Worm (Caenorhabditis elegans): ENCODE data around the gene Y38H6C.4.
A peak's percentile ranks its signal among the peaks of the same experiment; 100 is the strongest.

The Y38H6C.4 gene

DNA sequence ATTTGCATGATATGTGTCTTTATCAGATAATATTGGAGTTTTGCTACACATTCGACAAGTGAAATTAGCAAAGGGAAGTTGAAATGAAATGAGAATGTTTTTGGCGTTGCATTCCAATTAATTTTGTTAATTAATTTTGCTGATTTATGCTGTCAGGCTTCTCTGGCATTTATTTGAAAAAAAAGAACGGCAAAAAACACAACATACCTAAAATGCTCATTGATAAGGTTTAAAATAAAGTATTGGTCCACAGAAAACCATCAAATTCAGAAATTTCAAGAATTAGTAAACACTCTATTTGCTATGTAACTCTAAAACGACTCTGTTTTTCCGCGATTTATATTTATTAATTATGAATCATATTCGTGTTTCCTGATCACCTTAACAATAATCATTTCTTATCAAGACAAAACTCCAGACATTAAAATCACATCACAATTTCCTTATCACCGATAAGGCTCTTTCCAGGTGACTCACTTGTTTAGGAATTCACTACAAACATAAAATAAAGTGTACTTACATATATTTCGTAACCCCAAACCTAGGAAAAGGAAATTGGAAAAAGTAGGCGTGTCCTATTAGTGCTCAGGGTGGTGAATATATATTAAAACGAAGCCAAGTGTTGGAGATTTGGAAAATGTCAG, 21.0 kb upstream of the Y38H6C.4 start, which contains the start of the genes srh-166 and Y38H6C.24:
TSS of gene srh-166 (minus strand) at position 51 of the 644 bp plus-strand sequence.
TSS of gene Y38H6C.24 (plus strand) at position 620 of the 644 bp plus-strand sequence.
- TF ChIP-seq ztf-4 (tag; optimal IDR thresholded peaks at IDR 0.05) (no peak), ceh-82 (tag; optimal IDR thresholded peaks at IDR 0.05) (no peak), pqm-1 (tag; optimal IDR thresholded peaks at IDR 0.05) (peak; percentile 89), nfya-1 (tag; optimal IDR thresholded peaks at IDR 0.05; ENCODE audit: insufficient read depth) (no peak), mdl-1 (tag; optimal IDR thresholded peaks at IDR 0.05) (no peak), zag-1 (tag; optimal IDR thresholded peaks at IDR 0.05) (no peak), sea-2 (GFP tag; optimal IDR thresholded peaks at IDR 0.05) (no peak), nhr-25 (tag; optimal IDR thresholded peaks at IDR 0.05) (no peak), elt-2 (tag; optimal IDR thresholded peaks at IDR 0.05) (peak; percentile 82), skn-1 (tag; optimal IDR thresholded peaks at IDR 0.05) (peak; percentile 41), ceh-9 (tag; optimal IDR thresholded peaks at IDR 0.05) (no peak), daf-12 (tag; optimal IDR thresholded peaks at IDR 0.05) (no peak), jun-1 (tag; optimal IDR thresholded peaks at IDR 0.05) (peak; percentile 52), nhr-12 (tag; optimal IDR thresholded peaks at IDR 0.05) (no peak), lin-39 (tag; optimal IDR thresholded peaks at IDR 0.05) (no peak), lsy-12 (tag; optimal IDR thresholded peaks at IDR 0.05) (no peak), R02D3.7 (tag; optimal IDR thresholded peaks at IDR 0.05) (no peak), egl-27 (tag; optimal IDR thresholded peaks at IDR 0.05) (no peak)

DNA sequence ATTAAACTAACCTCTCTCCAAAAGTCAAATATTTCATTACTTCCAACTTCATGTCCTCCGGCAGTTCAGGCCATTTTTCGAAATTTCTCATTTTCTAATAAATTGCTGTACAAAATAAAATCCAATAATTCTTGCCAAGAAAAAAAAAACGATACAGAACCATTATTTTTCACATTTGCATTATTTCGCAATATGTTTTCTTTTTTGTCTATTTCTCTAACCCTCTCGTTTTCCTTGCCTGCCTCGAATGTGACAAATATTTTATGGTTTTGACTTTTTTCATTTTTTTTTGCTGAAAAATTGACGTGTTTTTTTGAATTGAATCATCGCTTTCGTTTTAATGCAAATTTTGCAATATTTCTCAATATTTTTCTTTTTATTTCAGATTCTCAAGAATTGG, 17.3 kb upstream of the Y38H6C.4 start, which contains the start of the genes Y38H6C.9 and fbxa-150:
TSS of gene Y38H6C.9 (minus strand) at position 52 of the 400 bp plus-strand sequence.
TSS of gene fbxa-150 (plus strand) at position 380 of the 400 bp plus-strand sequence.
- TF ChIP-seq egl-27 (tag; optimal IDR thresholded peaks at IDR 0.05) (no peak), mml-1 (tag; optimal IDR thresholded peaks at IDR 0.05) (no peak), nfya-1 (tag; optimal IDR thresholded peaks at IDR 0.05; ENCODE audit: insufficient read depth) (no peak), skn-1 (tag; optimal IDR thresholded peaks at IDR 0.05) (no peak), ztf-4 (tag; optimal IDR thresholded peaks at IDR 0.05) (no peak), unc-62 (GFP tag; optimal IDR thresholded peaks at IDR 0.05) (no peak), lsy-12 (tag; optimal IDR thresholded peaks at IDR 0.05) (no peak), ztf-11 (tag; optimal IDR thresholded peaks at IDR 0.05) (no peak), jun-1 (tag; optimal IDR thresholded peaks at IDR 0.05) (no peak), nhr-67 (tag; optimal IDR thresholded peaks at IDR 0.05) (no peak), nhr-237 (tag; optimal IDR thresholded peaks at IDR 0.05) (no peak), R02D3.7 (tag; optimal IDR thresholded peaks at IDR 0.05) (no peak), nhr-77 (tag; optimal IDR thresholded peaks at IDR 0.05) (no peak), fos-1 (tag; optimal IDR thresholded peaks at IDR 0.05) (no peak), nhr-11 (tag; optimal IDR thresholded peaks at IDR 0.05) (no peak), hmg-11 (tag; optimal IDR thresholded peaks at IDR 0.05) (no peak), unc-39 (tag; optimal IDR thresholded peaks at IDR 0.05) (no peak), mdl-1 (tag; optimal IDR thresholded peaks at IDR 0.05) (no peak), nhr-43 (tag; optimal IDR thresholded peaks at IDR 0.05; ENCODE audit: poor library complexity, severe bottlenecking) (no peak)

- TF ChIP-seq unc-39 (tag; optimal IDR thresholded peaks at IDR 0.05) = no peak
- TF ChIP-seq zag-1 (tag; optimal IDR thresholded peaks at IDR 0.05) = no peak
- TF ChIP-seq nhr-25 (tag; optimal IDR thresholded peaks at IDR 0.05) = no peak
- TF ChIP-seq pha-4 (tag; optimal IDR thresholded peaks at IDR 0.05) = no peak
- no peak for TF ChIP-seq snpc-4 (tag; optimal IDR thresholded peaks at IDR 0.05)
- no peak for TF ChIP-seq lsy-12 (tag; optimal IDR thresholded peaks at IDR 0.05)
- no peak for TF ChIP-seq ztf-4 (tag; optimal IDR thresholded peaks at IDR 0.05)
- TF ChIP-seq ZK546.5 (tag; optimal IDR thresholded peaks at IDR 0.05) = no peak
- no peak for TF ChIP-seq tbx-2 (tag; optimal IDR thresholded peaks at IDR 0.05)
- TF ChIP-seq elt-2 (tag; optimal IDR thresholded peaks at IDR 0.05) = no peak
- TF ChIP-seq mdl-1 (tag; optimal IDR thresholded peaks at IDR 0.05) = no peak
- no peak for TF ChIP-seq nhr-11 (tag; optimal IDR thresholded peaks at IDR 0.05)
- no peak for TF ChIP-seq ceh-28 (tag; optimal IDR thresholded peaks at IDR 0.05)
Observed at ce11 chrV:20518927-20519326, 14.0 kb upstream of the Y38H6C.4 start, which contains the start of gene Y38H6C.25. TSS of gene Y38H6C.25 (plus strand) at chrV:20519227.

ce11 chrV:20517005-20517404, 12.1 kb upstream of the Y38H6C.4 start:
- TF ChIP-seq elt-3 (tag; optimal IDR thresholded peaks at IDR 0.05) (no peak), lin-15B (tag; optimal IDR thresholded peaks at IDR 0.05) (no peak), unc-62 (GFP tag; optimal IDR thresholded peaks at IDR 0.05) (no peak), ama-1 (optimal IDR thresholded peaks at IDR 0.05) (no peak), nhr-67 (tag; optimal IDR thresholded peaks at IDR 0.05) (no peak), fkh-10 (GFP tag; optimal IDR thresholded peaks at IDR 0.05) (no peak), nhr-11 (tag; optimal IDR thresholded peaks at IDR 0.05) (no peak), elt-2 (tag; optimal IDR thresholded peaks at IDR 0.05) (no peak), hmg-11 (tag; optimal IDR thresholded peaks at IDR 0.05) (no peak), pha-4 (tag; optimal IDR thresholded peaks at IDR 0.05) (no peak), jun-1 (tag; optimal IDR thresholded peaks at IDR 0.05) (no peak), nhr-23 (tag; optimal IDR thresholded peaks at IDR 0.05) (no peak), ZK546.5 (tag; optimal IDR thresholded peaks at IDR 0.05) (no peak), nhr-77 (tag; optimal IDR thresholded peaks at IDR 0.05) (no peak)

Data from whole organism, L3 larva.